Worm (Caenorhabditis elegans): ENCODE data around the gene vwa-8.

DNA sequence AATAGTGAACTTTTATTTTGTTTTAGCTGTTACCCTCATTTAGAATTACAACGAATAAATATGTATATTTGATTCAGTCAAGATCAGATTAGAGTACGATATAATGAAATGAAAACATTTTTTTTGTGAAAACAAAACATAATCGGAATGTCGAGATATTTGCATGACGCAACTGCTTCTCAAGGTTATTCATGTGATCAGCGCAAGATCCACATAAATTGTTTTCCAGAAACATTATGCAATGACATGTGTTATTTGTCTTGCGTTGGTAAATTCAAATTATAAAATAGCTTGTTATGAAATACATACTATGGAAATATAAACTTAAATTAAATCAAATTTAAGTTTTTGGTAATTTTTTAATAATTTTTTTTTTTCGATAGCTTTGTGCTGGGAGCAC lies 8.3 kb downstream of the vwa-8 start:
- TF ChIP-seq hmg-11 (tag; optimal IDR thresholded peaks at IDR 0.05) = no peak
- no peak for TF ChIP-seq ceh-82 (tag; optimal IDR thresholded peaks at IDR 0.05)
- TF ChIP-seq mml-1 (tag; optimal IDR thresholded peaks at IDR 0.05) = no peak
- no peak for TF ChIP-seq ceh-9 (tag; optimal IDR thresholded peaks at IDR 0.05)
- no peak for TF ChIP-seq elt-3 (tag; optimal IDR thresholded peaks at IDR 0.05)
- TF ChIP-seq eor-1 (tag; optimal IDR thresholded peaks at IDR 0.05) = no peak
- TF ChIP-seq zag-1 (tag; optimal IDR thresholded peaks at IDR 0.05) = no peak
- no peak for TF ChIP-seq nhr-76 (tag; optimal IDR thresholded peaks at IDR 0.05)
- no peak for TF ChIP-seq fkh-10 (GFP tag; optimal IDR thresholded peaks at IDR 0.05)
- TF ChIP-seq unc-39 (tag; optimal IDR thresholded peaks at IDR 0.05) = no peak
- no peak for TF ChIP-seq pqm-1 (tag; optimal IDR thresholded peaks at IDR 0.05)
- TF ChIP-seq nfya-1 (tag; optimal IDR thresholded peaks at IDR 0.05; ENCODE audit: insufficient read depth) = no peak
